Worm (Caenorhabditis elegans) whole organism, L4 larva: ENCODE results near the gene ZK742.3.

Experiments used
- D1046.2 ChIP-seq: fragments of 200-800 bp; sonication (Bioruptor generic); IDR thresholded peaks from 2 replicates; pipeline ENCODE4 v1.3.6; 2022; ENCODE audit warnings: missing genetic modification characterization, missing compliant biosample characterization
- F44E2.7 ChIP-seq: fragments of 200-800 bp; sonication (Bioruptor generic); IDR thresholded peaks from 2 replicates; pipeline ENCODE4 v2.1.2; 2022; ENCODE audit warnings: missing genetic modification characterization, missing compliant biosample characterization
- F49E8.2 ChIP-seq: sonication (generic microtip); optimal IDR thresholded peaks from 2 replicates; lab custom pipeline; 2016; ENCODE audit warnings: missing compliant biosample characterization, mild to moderate bottlenecking, missing genetic modification characterization, borderline replicate concordance
- R02D3.7 ChIP-seq: fragments of 150-350 bp; sonication (generic microtip); optimal IDR thresholded peaks from 3 replicates; lab custom pipeline; 2014; ENCODE audit warnings: missing biosample characterization, missing genetic modification characterization
- T26A8.4 ChIP-seq: fragments of 200-800 bp; sonication (Bioruptor generic); IDR thresholded peaks from 2 replicates; pipeline ENCODE4 v1.3.6; 2022; ENCODE audit warnings: missing genetic modification characterization, missing compliant biosample characterization
- Y5F2A.4 ChIP-seq: fragments of 200-800 bp; sonication (Bioruptor generic); optimal IDR thresholded peaks from 2 replicates; lab custom pipeline; 2018; ENCODE audit warnings: mild to moderate bottlenecking, missing genetic modification characterization, missing compliant biosample characterization
- attf-4 ChIP-seq: sonication (generic microtip); optimal IDR thresholded peaks from 3 replicates; lab custom pipeline; 2017; ENCODE audit warnings: missing biosample characterization, missing genetic modification characterization
- ceh-28 ChIP-seq: fragments of 150-350 bp; optimal IDR thresholded peaks from 2 replicates; lab custom pipeline; 2014; ENCODE audit warnings: missing biosample characterization, missing genetic modification reagents, missing genetic modification characterization
- ceh-62 ChIP-seq: sonication (generic microtip); optimal IDR thresholded peaks from 2 replicates; lab custom pipeline; 2017; ENCODE audit warnings: missing biosample characterization, missing genetic modification characterization
- ceh-82 ChIP-seq: sonication (generic microtip); optimal IDR thresholded peaks from 2 replicates; lab custom pipeline; 2017; ENCODE audit warnings: missing biosample characterization, missing genetic modification characterization
- ces-1 ChIP-seq: fragments of 150-350 bp; sonication (generic microtip); optimal IDR thresholded peaks from 4 replicates; lab custom pipeline; 2014; ENCODE audit warnings: missing biosample characterization, missing genetic modification reagents, missing genetic modification characterization
- ctbp-1 ChIP-seq: fragments of 200-800 bp; sonication (Bioruptor generic); IDR thresholded peaks from 2 replicates; pipeline ENCODE4 v1.3.6; 2022; ENCODE audit warnings: missing genetic modification reagents, missing genetic modification characterization, missing compliant biosample characterization
- daf-16 ChIP-seq, 3 experiments: sonication (generic microtip); optimal IDR thresholded peaks; 2 replicates each; lab custom pipeline; 2016 to 2017; ENCODE audit warnings: missing genetic modification characterization in 3 of 3, missing genetic modification reagents in 3 of 3, mild to moderate bottlenecking in 2 of 3, missing compliant biosample characterization in 2 of 3, missing biosample characterization in 1 of 3, moderate library complexity in 1 of 3
- daf-19 ChIP-seq: fragments of 200-800 bp; sonication (Bioruptor generic); conservative IDR thresholded peaks from 2 replicates; pipeline ENCODE4 v1.3.6; 2022; ENCODE audit warnings: missing genetic modification characterization, missing compliant biosample characterization
- dmd-6 ChIP-seq: fragments of 200-800 bp; sonication (Bioruptor generic); IDR thresholded peaks from 2 replicates; pipeline ENCODE4 v1.3.6; 2022; ENCODE audit warnings: missing genetic modification reagents, missing genetic modification characterization, missing compliant biosample characterization
- egl-27 ChIP-seq: sonication (generic microtip); optimal IDR thresholded peaks from 3 replicates; lab custom pipeline; 2017; ENCODE audit warnings: missing biosample characterization, missing genetic modification reagents, missing genetic modification characterization
- fkh-10 ChIP-seq: fragments of 150-350 bp; optimal IDR thresholded peaks from 2 replicates; lab custom pipeline; 2014; ENCODE audit warnings: missing biosample characterization, missing genetic modification reagents, missing genetic modification characterization
- fos-1 ChIP-seq: fragments of 150-350 bp; optimal IDR thresholded peaks from 2 replicates; lab custom pipeline; 2014; ENCODE audit warnings: missing biosample characterization, missing genetic modification characterization
- hlh-11 ChIP-seq: fragments of 200-800 bp; sonication (Bioruptor generic); optimal IDR thresholded peaks from 2 replicates; lab custom pipeline; 2018; ENCODE audit warnings: mild to moderate bottlenecking, missing genetic modification characterization, missing compliant biosample characterization
- jun-1 ChIP-seq: fragments of 150-350 bp; optimal IDR thresholded peaks from 2 replicates; lab custom pipeline; 2014; ENCODE audit warnings: missing biosample characterization, missing genetic modification reagents, missing genetic modification characterization
- madf-9 ChIP-seq: fragments of 200-800 bp; sonication (Bioruptor generic); conservative IDR thresholded peaks from 2 replicates; pipeline ENCODE4 v1.3.6; 2022; ENCODE audit warnings: missing genetic modification reagents, missing genetic modification characterization, missing compliant biosample characterization
- mes-2 ChIP-seq: sonication (generic microtip); optimal IDR thresholded peaks from 2 replicates; lab custom pipeline; 2016; ENCODE audit warnings: missing genotype, mild to moderate bottlenecking, missing genetic modification characterization, missing compliant biosample characterization; ENCODE audit not compliant: poor library complexity, severe bottlenecking
- nhr-10 ChIP-seq: fragments of 150-350 bp; optimal IDR thresholded peaks from 2 replicates; lab custom pipeline; 2014; ENCODE audit warnings: missing biosample characterization, missing genetic modification characterization
- nhr-11 ChIP-seq: fragments of 150-350 bp; optimal IDR thresholded peaks from 2 replicates; lab custom pipeline; 2014; ENCODE audit warnings: missing biosample characterization, missing genetic modification characterization
- nhr-111 ChIP-seq: fragments of 200-800 bp; sonication (Bioruptor generic); optimal IDR thresholded peaks from 2 replicates; lab custom pipeline; 2018; ENCODE audit warnings: mild to moderate bottlenecking, missing genetic modification characterization, missing compliant biosample characterization
- nhr-25 ChIP-seq: sonication (generic microtip); optimal IDR thresholded peaks from 2 replicates; lab custom pipeline; 2017; ENCODE audit warnings: missing genetic modification characterization, mild to moderate bottlenecking, missing compliant biosample characterization, antibody characterized with exemption, moderate library complexity, borderline replicate concordance; ENCODE audit not compliant: insufficient read depth
- nhr-28 ChIP-seq: fragments of 150-350 bp; optimal IDR thresholded peaks from 2 replicates; lab custom pipeline; 2014; ENCODE audit warnings: missing biosample characterization, missing genetic modification characterization
- nhr-41 ChIP-seq: fragments of 200-800 bp; sonication (Bioruptor generic); IDR thresholded peaks from 2 replicates; pipeline ENCODE4 v1.3.6; 2022; ENCODE audit warnings: missing genetic modification reagents, missing genetic modification characterization, missing compliant biosample characterization
- nhr-77 ChIP-seq: fragments of 150-350 bp; optimal IDR thresholded peaks from 2 replicates; lab custom pipeline; 2014; ENCODE audit warnings: missing biosample characterization, missing genetic modification characterization
- php-3 ChIP-seq: fragments of 200-800 bp; sonication (Bioruptor generic); IDR thresholded peaks from 2 replicates; pipeline ENCODE4 v1.3.6; 2022; ENCODE audit warnings: missing genetic modification reagents, missing genetic modification characterization, missing compliant biosample characterization
- pqm-1 ChIP-seq: sonication (generic microtip); optimal IDR thresholded peaks from 2 replicates; lab custom pipeline; 2017; ENCODE audit warnings: missing biosample characterization, missing genetic modification characterization
- set-16 ChIP-seq: fragments of 200-800 bp; sonication (Bioruptor generic); IDR thresholded peaks from 2 replicates; pipeline ENCODE4 v1.3.6; 2022; ENCODE audit warnings: missing genetic modification reagents, missing genetic modification characterization, missing compliant biosample characterization
- snpc-4 ChIP-seq: fragments of 150-350 bp; optimal IDR thresholded peaks from 2 replicates; lab custom pipeline; 2014; ENCODE audit warnings: missing biosample characterization, missing genetic modification characterization
- unc-62 ChIP-seq, 3 experiments: fragments of 150-350 bp in 1 of 3; sonication (generic microtip); optimal IDR thresholded peaks in 2 of 3; peaks in 1 of 3; 1 replicate in 1 of 3; 2 replicates in 2 of 3; lab custom pipeline; 2014 to 2017; ENCODE audit warnings: missing biosample characterization in 3 of 3, missing genetic modification characterization in 3 of 3, missing genetic modification reagents in 3 of 3, missing genotype in 1 of 3
- ztf-11 ChIP-seq: fragments of 150-350 bp; optimal IDR thresholded peaks from 2 replicates; lab custom pipeline; 2014; ENCODE audit warnings: missing biosample characterization, missing genetic modification characterization
- ztf-7 ChIP-seq: fragments of 150-350 bp; optimal IDR thresholded peaks from 2 replicates; lab custom pipeline; 2014; ENCODE audit warnings: missing biosample characterization, missing genetic modification characterization

Gene ZK742.3

DNA sequence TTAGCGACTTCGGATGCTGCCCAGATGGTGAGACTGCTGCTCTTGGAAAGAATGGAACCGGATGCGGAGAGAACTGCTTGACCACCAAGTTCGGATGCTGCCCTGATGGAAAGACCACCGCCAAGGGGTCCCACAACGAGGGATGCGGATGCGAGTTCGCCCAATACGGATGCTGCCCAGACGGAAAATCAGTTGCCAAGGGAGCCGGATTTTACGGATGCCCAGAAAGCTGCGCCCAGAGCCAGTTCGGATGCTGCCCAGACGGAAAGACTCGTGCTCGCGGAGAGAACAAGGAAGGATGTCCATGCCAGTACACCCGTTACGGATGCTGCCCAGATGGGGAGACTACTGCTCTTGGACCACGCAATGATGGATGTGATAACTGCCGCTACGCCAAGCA, 21.2 kb upstream of the ZK742.3 start:
- TF ChIP-seq set-16 (GFP tag; lab: Robert Waterston, UW) (peak; percentile 85), ceh-28 (tag; lab: Kevin White, UChicago) (no peak)

- TF ChIP-seq Y5F2A.4 (GFP tag; lab: Kevin White, UChicago) (no peak), snpc-4 (no peak), nhr-28 (tag; lab: Kevin White, UChicago) (no peak), ztf-11 (no peak), attf-4 (no peak), fos-1 (tag; lab: Kevin White, UChicago) (no peak), ztf-7 (tag; lab: Kevin White, UChicago) (no peak), set-16 (GFP tag; lab: Robert Waterston, UW) (no peak), ctbp-1 (GFP tag; lab: Robert Waterston, UW) (no peak), nhr-11 (tag; lab: Kevin White, UChicago) (no peak), egl-27 (no peak), nhr-25 (tag; lab: Kevin White, UChicago) (no peak), nhr-77 (tag; lab: Kevin White, UChicago) (no peak), daf-16 (GFP tag; optimal IDR thresholded peaks at IDR 0.05; lab: Kevin White, UChicago) (no peak), daf-16 (tag; optimal IDR thresholded peaks at IDR 0.05; lab: Kevin White, UChicago) (no peak), ceh-62 (tag; lab: Kevin White, UChicago) (no peak), ces-1 (no peak), daf-19 (no peak)
Measured at ce11 chrV:7826917-7827316, 17.2 kb upstream of the ZK742.3 start, which contains the start of gene mig-6. mig-6 (plus strand) TSS chrV:7827217.

DNA sequence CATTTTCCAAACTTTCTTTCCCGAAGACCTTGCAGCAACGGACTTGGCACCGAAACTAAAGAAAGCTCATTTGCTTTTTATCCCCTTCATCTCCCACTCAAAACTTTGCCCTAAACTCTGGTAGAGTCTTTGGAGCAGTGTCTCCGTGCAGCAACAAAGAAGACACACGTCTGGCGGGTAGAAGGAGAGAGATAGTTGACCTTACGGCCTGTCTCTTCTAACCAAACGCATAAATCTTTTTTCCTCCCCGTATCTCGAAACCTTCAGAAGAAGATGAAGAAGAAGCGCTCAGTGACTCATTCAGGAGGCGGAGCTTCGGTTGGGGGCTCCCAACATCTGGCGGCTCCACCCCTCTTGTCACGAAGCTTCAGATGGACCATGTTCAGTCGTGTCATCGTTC, 16.6 kb upstream of the ZK742.3 start:
- TF ChIP-seq mes-2 = no peak
- no peak for TF ChIP-seq ceh-82 (tag; lab: Kevin White, UChicago)
- no peak for TF ChIP-seq nhr-111 (GFP tag; lab: Kevin White, UChicago)
- no peak for TF ChIP-seq fkh-10 (GFP tag; lab: Kevin White, UChicago)
- no peak for TF ChIP-seq ces-1
- no peak for TF ChIP-seq jun-1
- no peak for TF ChIP-seq F44E2.7 (GFP tag; lab: Robert Waterston, UW)
- no peak for TF ChIP-seq daf-19
- TF ChIP-seq nhr-41 (GFP tag; lab: Robert Waterston, UW) = no peak
- TF ChIP-seq madf-9 = no peak
- no peak for TF ChIP-seq nhr-10 (tag; lab: Kevin White, UChicago)
- TF ChIP-seq D1046.2 (GFP tag; lab: Robert Waterston, UW) = no peak
- no peak for TF ChIP-seq T26A8.4 (GFP tag; lab: Robert Waterston, UW)
- TF ChIP-seq php-3 (GFP tag; lab: Robert Waterston, UW) = no peak
- TF ChIP-seq nhr-28 (tag; lab: Kevin White, UChicago) = no peak
- no peak for TF ChIP-seq F49E8.2 (tag; lab: Kevin White, UChicago)
- TF ChIP-seq dmd-6 (GFP tag; lab: Robert Waterston, UW) = no peak
- TF ChIP-seq R02D3.7 = no peak
- no peak for TF ChIP-seq pqm-1 (tag; lab: Kevin White, UChicago)

- TF ChIP-seq ces-1 (no peak), unc-62 (GFP tag; optimal IDR thresholded peaks at IDR 0.05 in 1 of 2; lab: Kevin White, UChicago) (peak in 1 of 2 experiments; percentile 62), unc-62 (tag; optimal IDR thresholded peaks at IDR 0.05; lab: Kevin White, UChicago) (no peak)
Measured at ce11 chrV:7825836-7826235, 16.1 kb upstream of the ZK742.3 start.

ce11 chrV:7824138-7824537, 14.4 kb upstream of the ZK742.3 start:
- TF ChIP-seq hlh-11 = peak; percentile 25
- peak in 1 of 2 experiments; percentile 39 for TF ChIP-seq daf-16 (GFP tag; optimal IDR thresholded peaks at IDR 0.05; lab: Kevin White, UChicago)
- TF ChIP-seq daf-16 (tag; optimal IDR thresholded peaks at IDR 0.05; lab: Kevin White, UChicago) = no peak
- TF ChIP-seq nhr-41 (GFP tag; lab: Robert Waterston, UW) = no peak
- TF ChIP-seq fos-1 (tag; lab: Kevin White, UChicago) = no peak
